Worm (Caenorhabditis elegans) whole organism, L4 larva: ENCODE results near the gene Y49F6B.19.

ENCODE experiments used
- D1046.2 ChIP-seq: fragments of 200-800 bp; sonication (Bioruptor generic); IDR thresholded peaks from 2 replicates; pipeline ENCODE4 v1.3.6; 2022; ENCODE audit warnings: missing genetic modification characterization, missing compliant biosample characterization
- F10B5.3 ChIP-seq: sonication (generic microtip); optimal IDR thresholded peaks from 2 replicates; lab custom pipeline; 2016; ENCODE audit warnings: mild to moderate bottlenecking, missing genetic modification characterization, missing compliant biosample characterization
- F26F4.8 ChIP-seq: fragments of 200-800 bp; sonication (Bioruptor generic); conservative IDR thresholded peaks from 2 replicates; pipeline ENCODE4 v1.3.6; 2022; ENCODE audit warnings: missing genetic modification characterization, missing compliant biosample characterization
- F44E2.7 ChIP-seq: fragments of 200-800 bp; sonication (Bioruptor generic); IDR thresholded peaks from 2 replicates; pipeline ENCODE4 v2.1.2; 2022; ENCODE audit warnings: missing genetic modification characterization, missing compliant biosample characterization
- R02D3.7 ChIP-seq: fragments of 150-350 bp; sonication (generic microtip); optimal IDR thresholded peaks from 3 replicates; lab custom pipeline; 2014; ENCODE audit warnings: missing biosample characterization, missing genetic modification characterization
- T26A8.4 ChIP-seq: fragments of 200-800 bp; sonication (Bioruptor generic); IDR thresholded peaks from 2 replicates; pipeline ENCODE4 v1.3.6; 2022; ENCODE audit warnings: missing genetic modification characterization, missing compliant biosample characterization
- Y5F2A.4 ChIP-seq: fragments of 200-800 bp; sonication (Bioruptor generic); optimal IDR thresholded peaks from 2 replicates; lab custom pipeline; 2018; ENCODE audit warnings: mild to moderate bottlenecking, missing genetic modification characterization, missing compliant biosample characterization
- ZK337.2 ChIP-seq: fragments of 200-800 bp; sonication (Bioruptor generic); IDR thresholded peaks from 2 replicates; pipeline ENCODE4 v1.3.6; 2022; ENCODE audit warnings: missing genetic modification reagents, missing genetic modification characterization, missing compliant biosample characterization
- arid-1 ChIP-seq: fragments of 200-800 bp; sonication (Bioruptor generic); conservative IDR thresholded peaks from 2 replicates; pipeline ENCODE4 v1.3.6; 2022; ENCODE audit warnings: missing genetic modification reagents, missing genetic modification characterization, missing compliant biosample characterization
- attf-4 ChIP-seq: sonication (generic microtip); optimal IDR thresholded peaks from 3 replicates; lab custom pipeline; 2017; ENCODE audit warnings: missing biosample characterization, missing genetic modification characterization
- ceh-20 ChIP-seq: fragments of 200-800 bp; sonication (Bioruptor generic); IDR thresholded peaks from 2 replicates; pipeline ENCODE4 v1.3.6; 2022; ENCODE audit warnings: missing genetic modification reagents, missing genetic modification characterization, missing compliant biosample characterization
- ceh-28 ChIP-seq: fragments of 150-350 bp; optimal IDR thresholded peaks from 2 replicates; lab custom pipeline; 2014; ENCODE audit warnings: missing biosample characterization, missing genetic modification reagents, missing genetic modification characterization
- ceh-32 ChIP-seq: sonication (generic microtip); optimal IDR thresholded peaks from 2 replicates; lab custom pipeline; 2016; ENCODE audit warnings: mild to moderate bottlenecking, missing genetic modification characterization, missing compliant biosample characterization; ENCODE audit not compliant: poor library complexity
- ces-1 ChIP-seq: fragments of 150-350 bp; sonication (generic microtip); optimal IDR thresholded peaks from 4 replicates; lab custom pipeline; 2014; ENCODE audit warnings: missing biosample characterization, missing genetic modification reagents, missing genetic modification characterization
- ctbp-1 ChIP-seq: fragments of 200-800 bp; sonication (Bioruptor generic); IDR thresholded peaks from 2 replicates; pipeline ENCODE4 v1.3.6; 2022; ENCODE audit warnings: missing genetic modification reagents, missing genetic modification characterization, missing compliant biosample characterization
- daf-16 ChIP-seq, 3 experiments: sonication (generic microtip); optimal IDR thresholded peaks; 2 replicates each; lab custom pipeline; 2016 to 2017; ENCODE audit warnings: missing genetic modification characterization in 3 of 3, missing genetic modification reagents in 3 of 3, mild to moderate bottlenecking in 2 of 3, missing compliant biosample characterization in 2 of 3, missing biosample characterization in 1 of 3, moderate library complexity in 1 of 3
- daf-8 ChIP-seq: fragments of 200-800 bp; sonication (Bioruptor generic); IDR thresholded peaks from 2 replicates; pipeline ENCODE4 v1.3.6; 2022; ENCODE audit warnings: missing genetic modification characterization, missing compliant biosample characterization
- dmd-9 ChIP-seq: fragments of 200-800 bp; sonication (Bioruptor generic); IDR thresholded peaks from 2 replicates; pipeline ENCODE4 v1.3.6; 2022; ENCODE audit warnings: missing genetic modification reagents, missing genetic modification characterization, missing compliant biosample characterization
- dpl-1 ChIP-seq: fragments of 150-350 bp; optimal IDR thresholded peaks from 2 replicates; lab custom pipeline; 2014; ENCODE audit warnings: missing biosample characterization, missing genetic modification reagents, missing genetic modification characterization
- duxl-1 ChIP-seq: sonication (generic microtip); optimal IDR thresholded peaks from 2 replicates; lab custom pipeline; 2016; ENCODE audit warnings: mild to moderate bottlenecking, missing genetic modification characterization, moderate library complexity, missing compliant biosample characterization; ENCODE audit not compliant: poor library complexity
- dve-1 ChIP-seq: sonication (generic microtip); optimal IDR thresholded peaks from 2 replicates; lab custom pipeline; 2017; ENCODE audit warnings: antibody characterized with exemption, mild to moderate bottlenecking, missing genetic modification characterization, missing compliant biosample characterization; ENCODE audit not compliant: insufficient read depth
- egl-43 ChIP-seq: fragments of 200-800 bp; sonication (Bioruptor generic); IDR thresholded peaks from 2 replicates; pipeline ENCODE4 v1.3.6; 2022; ENCODE audit warnings: missing genetic modification reagents, missing genetic modification characterization, missing compliant biosample characterization
- fkh-10 ChIP-seq: fragments of 150-350 bp; optimal IDR thresholded peaks from 2 replicates; lab custom pipeline; 2014; ENCODE audit warnings: missing biosample characterization, missing genetic modification reagents, missing genetic modification characterization
- hif-1 ChIP-seq, 2 experiments: sonication (generic microtip); optimal IDR thresholded peaks; 2 replicates each; lab custom pipeline; 2016 to 2017; ENCODE audit warnings: missing compliant biosample characterization in 2 of 2, missing genetic modification characterization in 2 of 2, missing genetic modification reagents in 2 of 2, missing genotype in 2 of 2, mild to moderate bottlenecking in 1 of 2
- hlh-11 ChIP-seq: fragments of 200-800 bp; sonication (Bioruptor generic); optimal IDR thresholded peaks from 2 replicates; lab custom pipeline; 2018; ENCODE audit warnings: mild to moderate bottlenecking, missing genetic modification characterization, missing compliant biosample characterization
- jun-1 ChIP-seq: fragments of 150-350 bp; optimal IDR thresholded peaks from 2 replicates; lab custom pipeline; 2014; ENCODE audit warnings: missing biosample characterization, missing genetic modification reagents, missing genetic modification characterization
- lin-29 ChIP-seq: fragments of 200-800 bp; sonication (Bioruptor generic); IDR thresholded peaks from 2 replicates; pipeline ENCODE4 v1.3.6; 2022; ENCODE audit warnings: missing genetic modification reagents, missing genetic modification characterization, missing compliant biosample characterization
- lin-38 ChIP-seq: fragments of 200-800 bp; sonication (Bioruptor generic); IDR thresholded peaks from 2 replicates; pipeline ENCODE4 v1.3.6; 2022; ENCODE audit warnings: missing genetic modification reagents, missing genetic modification characterization, missing compliant biosample characterization
- mdl-1 ChIP-seq, 2 experiments: fragments of 150-350 bp in 1 of 2; sonication (generic microtip) in 1 of 2; optimal IDR thresholded peaks; 2 replicates each; lab custom pipeline; 2014 to 2017; ENCODE audit warnings: missing biosample characterization in 2 of 2, missing genetic modification characterization in 2 of 2
- mdt-29 ChIP-seq: fragments of 200-800 bp; sonication (Bioruptor generic); IDR thresholded peaks from 2 replicates; pipeline ENCODE4 v1.3.6; 2022; ENCODE audit warnings: missing genetic modification reagents, missing genetic modification characterization, missing compliant biosample characterization
- mxl-3 ChIP-seq: fragments of 200-800 bp; sonication (Bioruptor generic); optimal IDR thresholded peaks from 2 replicates; lab custom pipeline; 2018; ENCODE audit warnings: mild to moderate bottlenecking, missing genetic modification characterization, missing compliant biosample characterization
- nhr-237 ChIP-seq: sonication (generic microtip); optimal IDR thresholded peaks from 2 replicates; lab custom pipeline; 2017; ENCODE audit warnings: missing biosample characterization, missing genetic modification characterization
- nhr-25 ChIP-seq: sonication (generic microtip); optimal IDR thresholded peaks from 2 replicates; lab custom pipeline; 2017; ENCODE audit warnings: missing genetic modification characterization, mild to moderate bottlenecking, missing compliant biosample characterization, antibody characterized with exemption, moderate library complexity, borderline replicate concordance; ENCODE audit not compliant: insufficient read depth
- nhr-41 ChIP-seq: fragments of 200-800 bp; sonication (Bioruptor generic); IDR thresholded peaks from 2 replicates; pipeline ENCODE4 v1.3.6; 2022; ENCODE audit warnings: missing genetic modification reagents, missing genetic modification characterization, missing compliant biosample characterization
- nhr-48 ChIP-seq: sonication (generic microtip); optimal IDR thresholded peaks from 2 replicates; lab custom pipeline; 2016; ENCODE audit warnings: mild to moderate bottlenecking, missing genetic modification characterization, missing compliant biosample characterization
- nhr-76 ChIP-seq: fragments of 150-350 bp; optimal IDR thresholded peaks from 2 replicates; lab custom pipeline; 2014; ENCODE audit warnings: missing biosample characterization, missing genetic modification characterization
- nhr-77 ChIP-seq: fragments of 150-350 bp; optimal IDR thresholded peaks from 2 replicates; lab custom pipeline; 2014; ENCODE audit warnings: missing biosample characterization, missing genetic modification characterization
- rbr-2 ChIP-seq: sonication (generic microtip); optimal IDR thresholded peaks from 2 replicates; lab custom pipeline; 2016; ENCODE audit warnings: missing genotype, missing genetic modification characterization, missing compliant biosample characterization
- set-16 ChIP-seq: fragments of 200-800 bp; sonication (Bioruptor generic); IDR thresholded peaks from 2 replicates; pipeline ENCODE4 v1.3.6; 2022; ENCODE audit warnings: missing genetic modification reagents, missing genetic modification characterization, missing compliant biosample characterization
- snpc-4 ChIP-seq: fragments of 150-350 bp; optimal IDR thresholded peaks from 2 replicates; lab custom pipeline; 2014; ENCODE audit warnings: missing biosample characterization, missing genetic modification characterization
- spr-1 ChIP-seq: sonication (generic microtip); optimal IDR thresholded peaks from 2 replicates; lab custom pipeline; 2016; ENCODE audit warnings: mild to moderate bottlenecking, missing genetic modification characterization, missing compliant biosample characterization
- spr-3 ChIP-seq: fragments of 200-800 bp; sonication (Bioruptor generic); optimal IDR thresholded peaks from 2 replicates; lab custom pipeline; 2018; ENCODE audit warnings: mild to moderate bottlenecking, missing genetic modification characterization, missing compliant biosample characterization
- tag-97 ChIP-seq: fragments of 200-800 bp; sonication (Bioruptor generic); IDR thresholded peaks from 2 replicates; pipeline ENCODE4 v1.3.6; 2022; ENCODE audit warnings: missing genetic modification characterization, missing compliant biosample characterization
- tra-1 ChIP-seq: fragments of 200-800 bp; sonication (Bioruptor generic); IDR thresholded peaks from 2 replicates; pipeline ENCODE4 v1.3.6; 2022; ENCODE audit warnings: missing genetic modification reagents, missing genetic modification characterization, missing compliant biosample characterization
- unc-130 ChIP-seq: sonication (generic microtip); optimal IDR thresholded peaks from 2 replicates; lab custom pipeline; 2016; ENCODE audit warnings: missing genetic modification reagents, missing genetic modification characterization, missing compliant biosample characterization
- vab-7 ChIP-seq: fragments of 200-800 bp; sonication (Bioruptor generic); IDR thresholded peaks from 2 replicates; pipeline ENCODE4 v1.3.6; 2022; ENCODE audit warnings: missing genetic modification reagents, missing genetic modification characterization, missing compliant biosample characterization
- zfp-2 ChIP-seq: sonication (generic microtip); optimal IDR thresholded peaks from 2 replicates; lab custom pipeline; 2016; ENCODE audit warnings: mild to moderate bottlenecking, missing genetic modification characterization, missing compliant biosample characterization
- zip-2 ChIP-seq: fragments of 150-350 bp; optimal IDR thresholded peaks from 2 replicates; lab custom pipeline; 2014; ENCODE audit warnings: missing biosample characterization, missing genetic modification characterization
- ztf-7 ChIP-seq: fragments of 150-350 bp; optimal IDR thresholded peaks from 2 replicates; lab custom pipeline; 2014; ENCODE audit warnings: missing biosample characterization, missing genetic modification characterization

Gene Y49F6B.19

ce11 chrII:3502520-3503323 is 9.4 kb downstream of the Y49F6B.19 start, which contains the start of the genes col-71 and Y49F6B.2 (continued):
- no peak for TF ChIP-seq spr-3 (GFP tag; lab: Kevin White, UChicago)
- TF ChIP-seq ces-1 (GFP tag; lab: Kevin White, UChicago) = peak; percentile 95
- peak; percentile 64; the same call in 1 of the 2 replicates for TF ChIP-seq dmd-9
- no peak for TF ChIP-seq F44E2.7 (GFP tag; lab: Robert Waterston, UW)
- TF ChIP-seq spr-1 (tag; lab: Kevin White, UChicago) = no peak
- no peak for TF ChIP-seq zfp-2
- no peak for TF ChIP-seq R02D3.7
- TF ChIP-seq nhr-48 (tag; lab: Kevin White, UChicago) = no peak
- peak; percentile 66 for TF ChIP-seq dve-1 (tag; lab: Kevin White, UChicago)
- TF ChIP-seq nhr-77 = peak; percentile 4
- TF ChIP-seq ceh-20 (GFP tag; lab: Robert Waterston, UW) = no peak
- no peak for TF ChIP-seq ceh-32 (tag; lab: Kevin White, UChicago)
- peak in 1 of 2 experiments; percentile 86 for TF ChIP-seq hif-1 (tag; optimal IDR thresholded peaks at IDR 0.05; lab: Kevin White, UChicago)
- TF ChIP-seq nhr-76 = no peak
- no peak for TF ChIP-seq lin-29
- no peak for TF ChIP-seq F10B5.3 (tag; lab: Kevin White, UChicago)
- TF ChIP-seq snpc-4 (tag; lab: Kevin White, UChicago) = no peak
- no peak for TF ChIP-seq F26F4.8
- TF ChIP-seq ceh-28 = no peak
- TF ChIP-seq ctbp-1 (GFP tag; lab: Robert Waterston, UW) = 0 out of 2 replicates have a peak, but pooled peaks have one; percentile 49
- no peak for TF ChIP-seq mdl-1 (tag; optimal IDR thresholded peaks at IDR 0.05; lab: Kevin White, UChicago)
- no peak for TF ChIP-seq daf-8
- TF ChIP-seq mdt-29 (GFP tag; lab: Robert Waterston, UW) = no peak
- TF ChIP-seq tra-1 = no peak
- TF ChIP-seq mxl-3 (GFP tag; lab: Kevin White, UChicago) = no peak
- peak; percentile 91 for TF ChIP-seq unc-130
- TF ChIP-seq Y5F2A.4 (GFP tag; lab: Kevin White, UChicago) = no peak
- TF ChIP-seq arid-1 (GFP tag; lab: Robert Waterston, UW) = 0 out of 2 replicates have a peak, but pooled peaks have one; percentile 7
- peak; percentile 66 for TF ChIP-seq fkh-10 (GFP tag; lab: Kevin White, UChicago)
- peak; percentile 67 for TF ChIP-seq duxl-1 (tag; lab: Kevin White, UChicago)
- TF ChIP-seq daf-16 (GFP tag; optimal IDR thresholded peaks at IDR 0.05; lab: Kevin White, UChicago) = no peak
- TF ChIP-seq daf-16 (tag; optimal IDR thresholded peaks at IDR 0.05; lab: Kevin White, UChicago) = peak; percentile 12
- TF ChIP-seq rbr-2 = peak; percentile 78
- no peak for TF ChIP-seq nhr-41
- TF ChIP-seq D1046.2 (GFP tag; lab: Robert Waterston, UW) = 0 out of 2 replicates have a peak, but pooled peaks have one; percentile 52
- TF ChIP-seq attf-4 (tag; lab: Kevin White, UChicago) = no peak
- no peak for TF ChIP-seq egl-43 (GFP tag; lab: Robert Waterston, UW)
- TF ChIP-seq zip-2 = no peak
- no peak for TF ChIP-seq nhr-25 (tag; lab: Kevin White, UChicago)
- TF ChIP-seq ztf-7 = no peak
- no peak for TF ChIP-seq T26A8.4 (GFP tag; lab: Robert Waterston, UW)
- peak; percentile 98 for TF ChIP-seq lin-38 (GFP tag; lab: Robert Waterston, UW)
- no peak for TF ChIP-seq tag-97
- no peak for TF ChIP-seq nhr-237 (tag; lab: Kevin White, UChicago)
- TF ChIP-seq set-16 (GFP tag; lab: Robert Waterston, UW) = no peak
- TF ChIP-seq dpl-1 (GFP tag; lab: Kevin White, UChicago) = peak; percentile 70
- no peak for TF ChIP-seq jun-1 (tag; lab: Kevin White, UChicago)
- TF ChIP-seq ZK337.2 (GFP tag; lab: Robert Waterston, UW) = peak; percentile 72
- TF ChIP-seq vab-7 = no peak
- peak; percentile 15 for TF ChIP-seq hlh-11 (tag; lab: Kevin White, UChicago)
